Fruit fly (Drosophila melanogaster): Measurements from ENCODE around the gene Eig71Ee.

The Eig71Ee gene

DNA sequence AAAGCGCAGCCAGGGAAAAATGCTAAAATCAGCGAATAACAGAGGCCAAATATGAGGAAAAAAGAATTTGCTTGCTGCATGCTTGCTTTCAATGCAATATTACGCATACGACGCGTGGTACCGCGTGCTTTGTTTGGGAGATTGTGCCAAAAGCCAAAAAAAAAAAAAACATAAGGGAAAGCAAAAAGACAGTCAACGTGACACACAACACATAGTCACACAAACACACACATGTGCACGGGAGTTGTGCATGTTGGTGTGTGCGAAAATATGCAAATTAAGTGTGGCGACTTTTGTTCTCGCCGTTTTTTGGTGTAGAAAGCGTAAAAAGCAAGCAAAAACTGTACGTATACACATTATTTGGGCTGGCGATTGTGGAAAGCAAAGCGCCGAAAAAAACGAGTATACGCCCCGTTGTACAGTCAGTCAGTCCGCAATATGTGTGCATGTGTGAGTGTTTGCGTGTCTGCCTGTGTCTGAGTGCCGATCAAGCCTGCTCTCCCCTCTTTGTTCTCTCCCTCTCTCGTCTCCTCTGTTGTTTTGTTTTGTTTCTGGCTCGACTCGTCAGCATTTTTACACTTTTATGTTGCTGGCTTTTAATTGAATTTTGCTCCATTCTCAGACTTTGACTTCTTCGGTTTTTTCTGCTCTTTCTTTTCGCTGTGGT is 30.7 kb downstream of the Eig71Ee start:
- TF ChIP-seq CG6654 (GFP tag; optimal IDR thresholded peaks at IDR 0.05) (no peak), CG31365 (tag; optimal IDR thresholded peaks at IDR 0.05) (no peak), h (optimal IDR thresholded peaks at IDR 0.05) (no peak), bowl (GFP tag; IDR thresholded peaks at IDR 0.05) (0 out of 2 replicates have a peak, but pooled peaks have one; percentile 16), tx (GFP tag; optimal IDR thresholded peaks at IDR 0.05) (no peak), vvl (GFP tag; IDR thresholded peaks at IDR 0.05) (0 out of 2 replicates have a peak, but pooled peaks have one; percentile 31), yki (optimal IDR thresholded peaks at IDR 0.05) (no peak), CG12769 (tag; optimal IDR thresholded peaks at IDR 0.05) (no peak), CG12391 (tag; optimal IDR thresholded peaks at IDR 0.05) (no peak), slou (GFP tag; optimal IDR thresholded peaks at IDR 0.05) (no peak), CG7372 (GFP tag; IDR thresholded peaks at IDR 0.05) (peak; percentile 98), CG2678 (tag; optimal IDR thresholded peaks at IDR 0.05) (no peak), mirr (GFP tag; optimal IDR thresholded peaks at IDR 0.05) (no peak), CG13287 (GFP tag; IDR thresholded peaks at IDR 0.05; ENCODE audit: partially characterized antibody) (no peak; the same call in 1 of the 2 replicates), CG6272 (GFP tag; IDR thresholded peaks at IDR 0.05) (no peak), Pdp1 (GFP tag; optimal IDR thresholded peaks at IDR 0.05) (no peak), amos (GFP tag; IDR thresholded peaks at IDR 0.05; ENCODE audit: partially characterized antibody) (no peak), sr (GFP tag; IDR thresholded peaks at IDR 0.05) (no peak), chinmo (GFP tag; IDR thresholded peaks at IDR 0.05; ENCODE audit: partially characterized antibody) (peak; percentile 93), Trl (optimal IDR thresholded peaks at IDR 0.05) (peak; percentile 65 to 82), Trl (GFP tag; optimal IDR thresholded peaks at IDR 0.05) (no peak), CG11723 (GFP tag; optimal IDR thresholded peaks at IDR 0.05) (no peak), CG4730 (GFP tag; IDR thresholded peaks at IDR 0.05) (no peak), cwo (GFP tag; optimal IDR thresholded peaks at IDR 0.05) (no peak), Adf1 (GFP tag; IDR thresholded peaks at IDR 0.05) (peak; percentile 66), CG7839 (tag; optimal IDR thresholded peaks at IDR 0.05) (no peak), Xbp1 (GFP tag; optimal IDR thresholded peaks at IDR 0.05) (no peak), luna (GFP tag; optimal IDR thresholded peaks at IDR 0.05) (no peak), chm (GFP tag; IDR thresholded peaks at IDR 0.05) (no peak), CG14710 (tag; optimal IDR thresholded peaks at IDR 0.05) (no peak), Drgx (GFP tag; IDR thresholded peaks at IDR 0.05) (0 out of 2 replicates have a peak, but pooled peaks have one; percentile 5), jumu (GFP tag; optimal IDR thresholded peaks at IDR 0.05) (no peak), CG32532 (GFP tag; IDR thresholded peaks at IDR 0.05) (no peak), wdn (GFP tag; IDR thresholded peaks at IDR 0.05) (0 out of 2 replicates have a peak, but pooled peaks have one; percentile 19), CG2129 (GFP tag; IDR thresholded peaks at IDR 0.05; ENCODE audit: partially characterized antibody) (no peak), lmd (GFP tag; IDR thresholded peaks at IDR 0.05) (no peak), rib (GFP tag; IDR thresholded peaks at IDR 0.05) (0 out of 2 replicates have a peak, but pooled peaks have one; percentile 36), gt (GFP tag; IDR thresholded peaks at IDR 0.05) (no peak), Med (GFP tag) (peak; percentile 60), crol (GFP tag; IDR thresholded peaks at IDR 0.05) (peak; percentile 59), MTF-1 (GFP tag; optimal IDR thresholded peaks at IDR 0.05; ENCODE audit: borderline replicate concordance) (no peak), gsb (GFP tag; IDR thresholded peaks at IDR 0.05) (no peak), Ets97D (GFP tag; optimal IDR thresholded peaks at IDR 0.05) (no peak), CG8281 (tag; optimal IDR thresholded peaks at IDR 0.05) (no peak), sens (GFP tag) (peak; percentile 68), cg (GFP tag; optimal IDR thresholded peaks at IDR 0.05) (peak; percentile 67)
